Fruit fly (Drosophila melanogaster) whole organism, prepupa: ENCODE results near the gene GluRIIA.
A peak's percentile ranks its signal among the peaks of the same experiment; 100 is the strongest.

ENCODE experiments used
- CG10669 ChIP-seq: fragments of 200-800 bp; sonication (Bioruptor generic); optimal IDR thresholded peaks from 3 replicates; lab custom pipeline; 2018; ENCODE audit warnings: missing biosample characterization, mild to moderate bottlenecking, missing genetic modification characterization, moderate library complexity
- CG11294 ChIP-seq: fragments of 200-800 bp; sonication (Bioruptor generic); IDR thresholded peaks from 2 replicates; pipeline ENCODE4 v1.3.6; 2022; ENCODE audit warnings: missing biosample characterization, missing genetic modification characterization
- CG11762 ChIP-seq: fragments of 200-800 bp; sonication (Bioruptor generic); optimal IDR thresholded peaks from 3 replicates; lab custom pipeline; 2016; ENCODE audit warnings: missing biosample characterization, missing genetic modification characterization; ENCODE audit not compliant: insufficient read depth
- CG15336 ChIP-seq: fragments of 200-800 bp; sonication (Bioruptor generic); IDR thresholded peaks from 2 replicates; pipeline ENCODE4 v1.3.6; 2022; ENCODE audit warnings: missing biosample characterization, missing genetic modification characterization
- CG1621 ChIP-seq: fragments of 200-800 bp; sonication (Bioruptor generic); optimal IDR thresholded peaks from 3 replicates; lab custom pipeline; 2018; ENCODE audit warnings: missing biosample characterization, mild to moderate bottlenecking, missing genetic modification characterization
- CG4318 ChIP-seq: fragments of 200-800 bp; sonication (Bioruptor generic); optimal IDR thresholded peaks from 3 replicates; lab custom pipeline; 2017; ENCODE audit warnings: missing biosample characterization, mild to moderate bottlenecking, missing genetic modification characterization
- CG6163 ChIP-seq: fragments of 200-800 bp; sonication (Bioruptor generic); IDR thresholded peaks from 3 replicates; pipeline ENCODE4 v1.3.6; 2022; ENCODE audit warnings: missing biosample characterization, missing genetic modification characterization
- CG6792 ChIP-seq: fragments of 200-800 bp; sonication (Bioruptor generic); optimal IDR thresholded peaks from 3 replicates; lab custom pipeline; 2016; ENCODE audit warnings: missing biosample characterization, missing genetic modification characterization
- CG6808 ChIP-seq: fragments of 200-800 bp; sonication (Bioruptor generic); optimal IDR thresholded peaks from 3 replicates; lab custom pipeline; 2017; ENCODE audit warnings: missing biosample characterization, missing genetic modification characterization, mild to moderate bottlenecking, moderate library complexity, missing genetic modification reagents
- CG7368 ChIP-seq: fragments of 200-800 bp; sonication (Bioruptor generic); optimal IDR thresholded peaks from 3 replicates; lab custom pipeline; 2016; ENCODE audit warnings: missing biosample characterization, missing genetic modification characterization
- CG8632 ChIP-seq: fragments of 200-800 bp; sonication (Bioruptor generic); optimal IDR thresholded peaks from 3 replicates; lab custom pipeline; 2016; ENCODE audit warnings: missing biosample characterization, missing genetic modification characterization
- CG9139 ChIP-seq: fragments of 200-800 bp; sonication (Bioruptor generic); optimal IDR thresholded peaks from 3 replicates; lab custom pipeline; 2017; ENCODE audit warnings: missing biosample characterization, mild to moderate bottlenecking, missing genetic modification characterization
- Eip75B ChIP-seq: fragments of 200-800 bp; sonication (Bioruptor generic); optimal IDR thresholded peaks from 3 replicates; lab custom pipeline; 2016; ENCODE audit warnings: missing biosample characterization, missing genetic modification characterization
- Eip78C ChIP-seq: fragments of 200-800 bp; sonication (Bioruptor generic); peaks from one replicate; lab custom pipeline; 2016; ENCODE audit warnings: missing biosample characterization, missing genetic modification characterization
- Ets21C ChIP-seq: fragments of 200-800 bp; sonication (Bioruptor generic); optimal IDR thresholded peaks from 3 replicates; lab custom pipeline; 2016; ENCODE audit warnings: missing biosample characterization, missing genetic modification characterization
- Gug ChIP-seq: fragments of 200-800 bp; sonication (Bioruptor generic); IDR thresholded peaks from 2 replicates; pipeline ENCODE4 v1.3.6; 2022; ENCODE audit warnings: missing biosample characterization, missing genetic modification characterization
- Hr38 ChIP-seq: sonication (Bioruptor generic); optimal IDR thresholded peaks from 2 replicates; lab custom pipeline; 2016; ENCODE audit warnings: missing biosample characterization, missing genetic modification characterization
- Lpt ChIP-seq: fragments of 200-800 bp; sonication (Bioruptor generic); optimal IDR thresholded peaks from 3 replicates; lab custom pipeline; 2016; ENCODE audit warnings: missing biosample characterization, missing genetic modification characterization
- Met ChIP-seq: fragments of 200-800 bp; sonication (Bioruptor generic); optimal IDR thresholded peaks from 3 replicates; lab custom pipeline; 2016; ENCODE audit warnings: missing biosample characterization, missing genetic modification characterization
- Smox ChIP-seq: fragments of 200-800 bp; sonication (Bioruptor generic); optimal IDR thresholded peaks from 3 replicates; lab custom pipeline; 2016; ENCODE audit warnings: missing biosample characterization, missing genetic modification characterization
- Sox14 ChIP-seq: fragments of 200-800 bp; sonication (Bioruptor generic); optimal IDR thresholded peaks from 3 replicates; lab custom pipeline; 2016; ENCODE audit warnings: missing biosample characterization, missing genetic modification characterization
- achi ChIP-seq: fragments of 200-800 bp; sonication (Bioruptor generic); optimal IDR thresholded peaks from 3 replicates; lab custom pipeline; 2016; ENCODE audit warnings: missing biosample characterization, missing genetic modification characterization
- acj6 ChIP-seq: fragments of 200-800 bp; sonication (Bioruptor generic); optimal IDR thresholded peaks from 3 replicates; lab custom pipeline; 2016; ENCODE audit warnings: missing biosample characterization, missing genetic modification characterization
- dac ChIP-seq: fragments of 200-800 bp; sonication (Bioruptor generic); optimal IDR thresholded peaks from 2 replicates; lab custom pipeline; 2017; ENCODE audit warnings: missing biosample characterization, mild to moderate bottlenecking, missing genetic modification characterization
- dsx ChIP-seq: fragments of 200-800 bp; optimal IDR thresholded peaks from 3 replicates; lab custom pipeline; 2019; ENCODE audit warnings: missing biosample characterization, mild to moderate bottlenecking, missing genetic modification characterization, moderate library complexity; ENCODE audit not compliant: poor library complexity, severe bottlenecking
- fkh ChIP-seq: fragments of 200-800 bp; sonication (Bioruptor generic); optimal IDR thresholded peaks from 3 replicates; lab custom pipeline; 2017; ENCODE audit warnings: missing biosample characterization, mild to moderate bottlenecking, missing genetic modification characterization, moderate library complexity
- lz ChIP-seq: fragments of 200-800 bp; sonication (Bioruptor generic); optimal IDR thresholded peaks from 3 replicates; lab custom pipeline; 2016; ENCODE audit warnings: missing biosample characterization, missing genetic modification characterization
- pdm3 ChIP-seq: fragments of 200-800 bp; sonication (Bioruptor generic); optimal IDR thresholded peaks from 3 replicates; lab custom pipeline; 2016; ENCODE audit warnings: missing biosample characterization, missing genetic modification characterization
- spab ChIP-seq: fragments of 200-800 bp; sonication (Bioruptor generic); optimal IDR thresholded peaks from 2 replicates; lab custom pipeline; 2017; ENCODE audit warnings: missing biosample characterization, mild to moderate bottlenecking, missing genetic modification characterization, missing genetic modification reagents
- ss ChIP-seq, 2 experiments: fragments of 200-800 bp; sonication (Bioruptor generic); optimal IDR thresholded peaks; 2 replicates in 1 of 2; 3 replicates in 1 of 2; lab custom pipeline; 2017 to 2018; ENCODE audit warnings: mild to moderate bottlenecking in 2 of 2, missing biosample characterization in 2 of 2, missing genetic modification characterization in 2 of 2, moderate library complexity in 1 of 2
- svp ChIP-seq: fragments of 200-800 bp; sonication (Bioruptor generic); peaks from one replicate; lab custom pipeline; 2016; ENCODE audit warnings: missing biosample characterization, missing genetic modification characterization
- vri ChIP-seq: fragments of 200-800 bp; sonication (Bioruptor generic); optimal IDR thresholded peaks from 3 replicates; lab custom pipeline; 2016; ENCODE audit warnings: missing biosample characterization, mild to moderate bottlenecking, missing genetic modification characterization

The GluRIIA gene

dm6 chr2L:5523848-5524473, 30.9 kb upstream of the GluRIIA start, which contains the start of the genes Vps52 and Elp4 (continued):
- TF ChIP-seq pdm3: no peak

dm6 chr2L:5525723-5526122, 29.1 kb upstream of the GluRIIA start, which contains the start of gene Cap-D3:
TSS of gene Cap-D3 (plus strand) at chr2L:5525905.
- TF ChIP-seq fkh (peak; percentile 86), vri (GFP tag; lab: Kevin White, UChicago) (no peak)
- TF ChIP-seq, all 60 proteins: peak for 1

dm6 chr2L:5526738-5527137, 28.1 kb upstream of the GluRIIA start, which contains the start of gene Cox11:
TSS of gene Cox11 (plus strand) at chr2L:5526957.
- TF ChIP-seq ss (GFP tag; optimal IDR thresholded peaks at IDR 0.05; lab: Kevin White, UChicago) (no peak), acj6 (no peak), CG10669 (GFP tag; lab: Kevin White, UChicago) (no peak), Hr38 (GFP tag; lab: Kevin White, UChicago) (no peak), Met (no peak), CG7368 (GFP tag; lab: Kevin White, UChicago) (no peak), lz (GFP tag; lab: Kevin White, UChicago) (no peak), dsx (GFP tag; lab: Kevin White, UChicago) (no peak)

dm6 chr2L:5527861-5528260, 27.0 kb upstream of the GluRIIA start, which contains the start of gene CG31915:
TSS of gene CG31915 (plus strand) at chr2L:5528123.
- TF ChIP-seq CG8632 (no peak), dac (GFP tag; lab: Kevin White, UChicago) (no peak), CG1621 (tag; lab: Kevin White, UChicago) (peak; percentile 68)

dm6 chr2L:5532061-5532460, 22.8 kb upstream of the GluRIIA start, which contains the start of gene Coq6:
TSS of gene Coq6 (minus strand) at chr2L:5532223.
- 0 out of 3 replicates have a peak, but pooled peaks have one; percentile 26 for TF ChIP-seq CG6163 (GFP tag; lab: Robert Waterston, UW)
- no peak for TF ChIP-seq CG4318 (GFP tag; lab: Kevin White, UChicago)
- TF ChIP-seq CG15336 (GFP tag; lab: Robert Waterston, UW): no peak
- no peak for TF ChIP-seq achi
- no peak for TF ChIP-seq Eip75B

dm6 chr2L:5536658-5537057, 18.2 kb upstream of the GluRIIA start, which contains the start of gene tomb:
TSS of gene tomb (minus strand) at chr2L:5536758.
- TF ChIP-seq Met: no peak
- no peak for TF ChIP-seq CG11294 (GFP tag; lab: Robert Waterston, UW)
- TF ChIP-seq Smox (GFP tag; lab: Kevin White, UChicago): no peak
- TF ChIP-seq CG6808 (GFP tag; lab: Kevin White, UChicago): no peak
- TF ChIP-seq CG10669 (GFP tag; lab: Kevin White, UChicago): no peak
- TF ChIP-seq CG9139 (GFP tag; lab: Kevin White, UChicago): no peak
- TF ChIP-seq Ets21C (GFP tag; lab: Kevin White, UChicago): no peak
- no peak for TF ChIP-seq achi
- TF ChIP-seq Lpt (GFP tag; lab: Kevin White, UChicago): no peak
- no peak for TF ChIP-seq Gug

dm6 chr2L:5537063-5537462, 17.8 kb upstream of the GluRIIA start:
- TF ChIP-seq achi (no peak), CG6163 (GFP tag; lab: Robert Waterston, UW) (no peak), Sox14 (no peak), pdm3 (no peak), CG6792 (GFP tag; lab: Kevin White, UChicago) (no peak), spab (GFP tag; lab: Kevin White, UChicago) (no peak), Eip78C (no peak), acj6 (no peak), vri (GFP tag; lab: Kevin White, UChicago) (no peak), svp (GFP tag; lab: Kevin White, UChicago) (no peak), CG11762 (GFP tag; lab: Kevin White, UChicago) (no peak), CG10669 (GFP tag; lab: Kevin White, UChicago) (no peak), CG1621 (tag; lab: Kevin White, UChicago) (no peak)
